Fruit fly (Drosophila melanogaster): ENCODE results near the gene EloA.

dm6 chr3R:23293066-23293777 is 41.9 kb downstream of the EloA start:
- TF ChIP-seq CG7745 (tag; optimal IDR thresholded peaks at IDR 0.05) (no peak), da (GFP tag; optimal IDR thresholded peaks at IDR 0.05) (no peak), Hr39 (optimal IDR thresholded peaks at IDR 0.05) (no peak), Nf-YB (GFP tag; optimal IDR thresholded peaks at IDR 0.05) (peak; percentile 99), gcm (GFP tag; optimal IDR thresholded peaks at IDR 0.05) (peak; percentile 47), jigr1 (GFP tag; IDR thresholded peaks at IDR 0.05) (no peak), CG10267 (tag; optimal IDR thresholded peaks at IDR 0.05) (peak; percentile 34)
